Worm (Caenorhabditis elegans) whole organism, young adult: ENCODE data around the gene Y50D4A.1.

Experiments used
- B0261.1 ChIP-seq: sonication (generic microtip); optimal IDR thresholded peaks from 2 replicates; lab custom pipeline; 2016; ENCODE audit warnings: mild to moderate bottlenecking, missing genetic modification characterization, moderate library complexity, missing compliant biosample characterization
- F55B11.4 ChIP-seq: sonication (generic microtip); optimal IDR thresholded peaks from 2 replicates; lab custom pipeline; 2016; ENCODE audit warnings: missing compliant biosample characterization, missing genetic modification characterization, borderline replicate concordance; ENCODE audit not compliant: insufficient read depth
- F57C9.4 ChIP-seq: sonication (generic microtip); optimal IDR thresholded peaks from 2 replicates; lab custom pipeline; 2017; ENCODE audit warnings: mild to moderate bottlenecking, missing genetic modification characterization, missing compliant biosample characterization
- Y79H2A.3 ChIP-seq: fragments of 200-800 bp; sonication (Bioruptor generic); conservative IDR thresholded peaks from 2 replicates; pipeline ENCODE4 v1.3.6; 2022; ENCODE audit warnings: missing genetic modification reagents, missing genetic modification characterization, missing compliant biosample characterization
- Y95B8A.8 ChIP-seq: fragments of 200-800 bp; sonication (Bioruptor generic); IDR thresholded peaks from 2 replicates; pipeline ENCODE4 v1.3.6; 2022; ENCODE audit warnings: missing genetic modification reagents, missing genetic modification characterization, missing compliant biosample characterization
- ama-1 ChIP-seq, 3 experiments: fragments of 150-350 bp in 1 of 3; sonication (generic microtip) in 2 of 3; optimal IDR thresholded peaks; 2 replicates each; lab custom pipeline; 2014 to 2018; ENCODE audit warnings: missing biosample characterization in 2 of 3, missing genetic modification characterization in 2 of 3, missing genetic modification reagents in 2 of 3
- attf-6 ChIP-seq: fragments of 200-800 bp; sonication (Bioruptor generic); IDR thresholded peaks from 2 replicates; pipeline ENCODE4 v1.3.6; 2022; ENCODE audit warnings: missing genetic modification reagents, missing genetic modification characterization, missing compliant biosample characterization
- bed-2 ChIP-seq: fragments of 200-800 bp; sonication (Bioruptor generic); IDR thresholded peaks from 2 replicates; pipeline ENCODE4 v1.3.6; 2022; ENCODE audit warnings: missing genetic modification reagents, missing genetic modification characterization, missing compliant biosample characterization
- ceh-27 ChIP-seq: fragments of 200-800 bp; sonication (Bioruptor generic); optimal IDR thresholded peaks from 2 replicates; lab custom pipeline; 2018; ENCODE audit warnings: mild to moderate bottlenecking, missing genetic modification characterization, moderate library complexity, missing compliant biosample characterization
- ceh-58 ChIP-seq: fragments of 200-800 bp; sonication (Bioruptor generic); IDR thresholded peaks from 2 replicates; pipeline ENCODE4 v1.3.6; 2022; ENCODE audit warnings: missing genetic modification characterization, missing compliant biosample characterization
- dpl-1 ChIP-seq: fragments of 150-350 bp; optimal IDR thresholded peaks from 2 replicates; lab custom pipeline; 2014; ENCODE audit warnings: missing biosample characterization, missing genetic modification reagents, missing genetic modification characterization
- egrh-3 ChIP-seq: fragments of 200-800 bp; sonication (Bioruptor generic); IDR thresholded peaks from 2 replicates; pipeline ENCODE4 v1.3.6; 2022; ENCODE audit warnings: missing genetic modification reagents, missing genetic modification characterization, missing compliant biosample characterization
- him-1 ChIP-seq: sonication (generic microtip); optimal IDR thresholded peaks from 2 replicates; lab custom pipeline; 2016; ENCODE audit warnings: missing genotype, missing genetic modification reagents, missing genetic modification characterization, missing compliant biosample characterization
- hlh-12 ChIP-seq: sonication (generic microtip); optimal IDR thresholded peaks from 2 replicates; lab custom pipeline; 2016; ENCODE audit warnings: missing genetic modification characterization, missing compliant biosample characterization
- hlh-26 ChIP-seq: fragments of 200-800 bp; sonication (Bioruptor generic); conservative IDR thresholded peaks from 2 replicates; pipeline ENCODE4 v1.3.6; 2022; ENCODE audit warnings: missing genetic modification reagents, missing genetic modification characterization, missing compliant biosample characterization
- hrde-1 ChIP-seq: sonication (generic microtip); optimal IDR thresholded peaks from 2 replicates; lab custom pipeline; 2016; ENCODE audit warnings: missing genetic modification characterization, mild to moderate bottlenecking, missing compliant biosample characterization, moderate library complexity, missing genotype, missing genetic modification reagents, borderline replicate concordance
- let-526 ChIP-seq: fragments of 200-800 bp; sonication (Bioruptor generic); IDR thresholded peaks from 2 replicates; pipeline ENCODE4 v1.3.6; 2022; ENCODE audit warnings: missing genetic modification reagents, missing genetic modification characterization, missing compliant biosample characterization
- lin-26 ChIP-seq: fragments of 200-800 bp; sonication (Bioruptor generic); IDR thresholded peaks from 2 replicates; pipeline ENCODE4 v1.3.6; 2022; ENCODE audit warnings: missing genetic modification reagents, missing genetic modification characterization, missing compliant biosample characterization
- lin-54 ChIP-seq: fragments of 200-800 bp; sonication (Bioruptor generic); optimal IDR thresholded peaks from 2 replicates; lab custom pipeline; 2018; ENCODE audit warnings: mild to moderate bottlenecking, missing genetic modification characterization, missing compliant biosample characterization
- lsl-1 ChIP-seq: fragments of 200-800 bp; sonication (Bioruptor generic); optimal IDR thresholded peaks from 2 replicates; lab custom pipeline; 2018; ENCODE audit warnings: mild to moderate bottlenecking, missing genetic modification characterization, moderate library complexity, missing compliant biosample characterization
- madf-10 ChIP-seq: sonication (generic microtip); optimal IDR thresholded peaks from 2 replicates; lab custom pipeline; 2016; ENCODE audit warnings: mild to moderate bottlenecking, missing genetic modification characterization, missing compliant biosample characterization
- madf-6 ChIP-seq: fragments of 200-800 bp; sonication (Bioruptor generic); IDR thresholded peaks from 2 replicates; pipeline ENCODE4 v1.3.6; 2022; ENCODE audit warnings: missing genetic modification reagents, missing genetic modification characterization, missing compliant biosample characterization
- mcd-1 ChIP-seq: fragments of 200-800 bp; sonication (Bioruptor generic); IDR thresholded peaks from 2 replicates; pipeline ENCODE4 v1.3.6; 2022; ENCODE audit warnings: missing genetic modification reagents, missing genetic modification characterization, missing compliant biosample characterization
- mel-28 ChIP-seq: sonication (generic microtip); optimal IDR thresholded peaks from 2 replicates; lab custom pipeline; 2016; ENCODE audit warnings: borderline replicate concordance, mild to moderate bottlenecking, missing genetic modification characterization, missing compliant biosample characterization
- mxl-1 ChIP-seq: sonication (generic microtip); optimal IDR thresholded peaks from 2 replicates; lab custom pipeline; 2016; ENCODE audit warnings: missing genetic modification characterization, missing compliant biosample characterization
- nhr-90 ChIP-seq: sonication (generic microtip); optimal IDR thresholded peaks from 2 replicates; lab custom pipeline; 2016; ENCODE audit warnings: missing genotype, mild to moderate bottlenecking, missing genetic modification characterization, missing compliant biosample characterization
- pbrm-1 ChIP-seq: fragments of 200-800 bp; sonication (Bioruptor generic); IDR thresholded peaks from 2 replicates; pipeline ENCODE4 v1.3.6; 2022; ENCODE audit warnings: missing genetic modification reagents, missing genetic modification characterization, missing compliant biosample characterization
- pha-4 ChIP-seq: fragments of 150-350 bp; sonication (generic microtip); optimal IDR thresholded peaks from 2 replicates; lab custom pipeline; 2014; ENCODE audit warnings: missing biosample characterization, missing genetic modification reagents, missing genetic modification characterization
- rcor-1 ChIP-seq: fragments of 200-800 bp; sonication (Bioruptor generic); IDR thresholded peaks from 2 replicates; pipeline ENCODE4 v1.3.6; 2022; ENCODE audit warnings: missing genetic modification reagents, missing genetic modification characterization, missing compliant biosample characterization
- repo-1 ChIP-seq: sonication (generic microtip); optimal IDR thresholded peaks from 2 replicates; lab custom pipeline; 2017; ENCODE audit warnings: mild to moderate bottlenecking, missing genetic modification characterization, missing compliant biosample characterization
- sdz-38 ChIP-seq: sonication (generic microtip); optimal IDR thresholded peaks from 2 replicates; lab custom pipeline; 2016; ENCODE audit warnings: missing genotype, missing genetic modification characterization, missing compliant biosample characterization
- sea-2 ChIP-seq: fragments of 200-800 bp; sonication (Bioruptor generic); IDR thresholded peaks from 2 replicates; pipeline ENCODE4 v1.3.6; 2022; ENCODE audit warnings: missing genetic modification characterization, missing compliant biosample characterization
- snpc-3.4 ChIP-seq: sonication (generic microtip); optimal IDR thresholded peaks from 2 replicates; lab custom pipeline; 2017; ENCODE audit warnings: missing genetic modification characterization, mild to moderate bottlenecking, missing compliant biosample characterization, antibody characterized with exemption, moderate library complexity, missing genotype, missing genetic modification reagents
- unc-62 ChIP-seq: fragments of 150-350 bp; optimal IDR thresholded peaks from 2 replicates; lab custom pipeline; 2014; ENCODE audit warnings: missing biosample characterization, missing genetic modification reagents, missing genetic modification characterization
- zfh-2 ChIP-seq: fragments of 200-800 bp; sonication (Bioruptor generic); conservative IDR thresholded peaks from 2 replicates; pipeline ENCODE4 v1.3.6; 2022; ENCODE audit warnings: missing genetic modification reagents, missing genetic modification characterization, missing compliant biosample characterization
- ztf-18 ChIP-seq: sonication (generic microtip); optimal IDR thresholded peaks from 2 replicates; lab custom pipeline; 2016; ENCODE audit warnings: missing genotype, mild to moderate bottlenecking, missing genetic modification characterization, missing compliant biosample characterization

The Y50D4A.1 gene

DNA sequence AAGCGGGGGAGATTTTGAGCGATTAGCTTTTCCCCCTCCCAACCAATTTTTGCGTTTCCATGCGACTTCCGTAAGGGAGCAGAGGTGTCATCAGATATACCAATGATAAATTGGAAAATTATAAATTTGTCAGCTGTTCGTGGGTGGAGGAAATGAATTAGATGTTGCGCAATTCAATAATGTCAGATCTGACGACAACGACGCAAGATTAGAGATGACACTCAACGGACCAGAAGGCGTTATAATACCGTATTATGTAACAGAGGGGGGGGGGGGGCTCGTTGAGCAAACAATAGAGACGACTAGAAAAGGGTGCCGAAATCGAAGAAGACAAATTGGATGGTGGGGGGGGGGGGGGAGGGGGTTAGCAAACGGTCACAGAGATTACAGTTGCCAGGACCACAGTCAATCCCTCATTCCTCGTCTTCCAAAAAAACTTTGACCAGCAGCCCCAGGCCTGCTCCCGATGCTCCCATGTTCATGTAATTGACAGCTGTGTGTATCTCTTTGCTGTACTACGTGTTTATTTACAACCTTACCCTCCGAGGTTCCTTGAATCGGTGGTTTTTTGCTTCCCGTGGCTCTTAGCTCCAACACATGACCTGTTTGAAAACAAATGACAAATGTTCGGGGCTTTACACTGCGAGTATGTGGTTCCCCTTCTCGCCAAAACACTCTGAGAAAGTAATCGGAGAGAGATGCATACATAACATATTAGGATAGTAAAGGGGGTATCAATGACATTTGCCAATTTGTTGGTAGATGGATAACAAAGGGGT, 21.4 kb downstream of the Y50D4A.1 start:
- TF ChIP-seq pha-4 (tag; lab: Kevin White, UChicago) (no peak), zfh-2 (peak; percentile 57; the same call in 1 of the 2 replicates), ceh-27 (GFP tag; lab: Kevin White, UChicago) (no peak), him-1 (tag; lab: Kevin White, UChicago) (no peak)

DNA sequence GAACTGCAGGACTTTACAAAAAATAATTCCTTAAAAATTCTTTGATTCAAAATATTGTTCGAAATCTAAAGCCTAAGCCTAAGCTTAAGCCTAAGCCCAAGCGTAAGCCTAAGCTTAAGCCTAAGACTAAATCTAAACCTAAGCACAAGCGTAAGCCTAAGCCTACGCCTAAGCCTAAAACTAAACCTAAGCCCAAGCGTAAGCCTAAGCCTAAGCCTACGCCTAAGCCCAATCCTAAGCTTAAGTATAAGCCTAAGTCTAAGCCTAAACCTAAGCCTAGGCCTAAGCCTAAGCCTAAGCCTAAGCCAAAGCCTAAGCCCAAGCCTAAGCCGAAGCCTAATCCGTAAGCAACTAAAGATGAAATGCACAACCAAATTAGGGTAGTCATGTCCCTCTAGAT, 22.9 kb downstream of the Y50D4A.1 start:
- TF ChIP-seq rcor-1 (GFP tag; lab: Robert Waterston, UW) (peak; percentile 22; the same call in 1 of the 2 replicates), mel-28 (tag; lab: Kevin White, UChicago) (no peak)

DNA sequence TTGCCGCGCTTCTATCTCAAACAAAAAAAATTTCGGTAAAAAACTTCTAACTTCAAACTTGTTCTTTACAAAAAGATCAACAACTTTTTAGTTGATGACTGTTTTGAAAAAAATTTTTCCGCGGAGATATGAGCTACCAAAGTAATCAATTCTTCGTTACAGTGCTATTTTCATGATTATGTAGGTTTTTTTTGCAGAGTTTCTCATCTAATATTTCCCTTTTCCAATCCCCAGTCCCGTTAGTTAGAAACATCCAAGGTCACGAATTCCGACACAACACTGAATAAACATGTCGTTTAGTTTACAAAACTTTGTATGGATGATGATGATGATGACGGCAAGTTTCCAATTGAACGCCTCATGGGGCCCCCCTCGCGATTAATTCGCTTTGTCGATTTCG, 24.9 kb downstream of the Y50D4A.1 start:
- TF ChIP-seq B0261.1 (tag; lab: Kevin White, UChicago): no peak
- TF ChIP-seq lin-26: no peak
- TF ChIP-seq sdz-38 (tag; lab: Kevin White, UChicago): no peak
- no peak for TF ChIP-seq sea-2 (GFP tag; lab: Robert Waterston, UW)
- no peak for TF ChIP-seq madf-6 (GFP tag; lab: Robert Waterston, UW)
- TF ChIP-seq madf-10 (tag; lab: Kevin White, UChicago): no peak
- TF ChIP-seq let-526: no peak
- no peak for TF ChIP-seq bed-2
- no peak for TF ChIP-seq dpl-1 (GFP tag; lab: Kevin White, UChicago)
- no peak for TF ChIP-seq nhr-90 (tag; lab: Kevin White, UChicago)
- TF ChIP-seq F57C9.4 (tag; lab: Kevin White, UChicago): no peak
- no peak for TF ChIP-seq attf-6 (GFP tag; lab: Robert Waterston, UW)
- TF ChIP-seq hlh-12: no peak
- TF ChIP-seq Y79H2A.3 (GFP tag; lab: Robert Waterston, UW): no peak
- TF ChIP-seq mxl-1 (tag; lab: Kevin White, UChicago): no peak
- no peak for TF ChIP-seq hlh-26 (GFP tag; lab: Robert Waterston, UW)
- TF ChIP-seq ceh-27 (GFP tag; lab: Kevin White, UChicago): no peak
- TF ChIP-seq hrde-1: no peak
- no peak for TF ChIP-seq ama-1 (optimal IDR thresholded peaks at IDR 0.05; lab: Kevin White, UChicago)
- TF ChIP-seq ama-1 (GFP tag; optimal IDR thresholded peaks at IDR 0.05; lab: Kevin White, UChicago): no peak
- TF ChIP-seq F55B11.4 (tag; lab: Kevin White, UChicago): no peak

DNA sequence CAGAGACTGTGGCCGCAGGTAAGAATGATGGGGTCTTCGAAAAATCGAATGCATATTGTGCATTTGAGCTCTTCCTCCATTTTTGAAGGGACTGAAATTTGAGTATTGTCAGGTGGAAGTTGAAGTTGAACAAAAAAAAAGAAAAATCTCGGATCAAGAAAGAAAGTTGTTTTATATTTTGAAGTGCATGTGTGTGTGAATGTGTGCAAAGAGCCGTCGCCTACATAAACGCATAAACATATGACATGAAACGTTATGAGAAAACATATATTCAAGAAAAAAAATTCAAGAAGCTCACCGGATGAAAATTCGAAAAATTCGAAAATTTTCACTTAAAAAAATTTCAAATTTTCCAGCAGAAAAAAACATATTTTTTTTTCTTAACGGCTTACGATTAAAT, 27.7 kb downstream of the Y50D4A.1 start, which contains the start of gene madd-2:
TSS of gene madd-2 (minus strand) at position 101 of the 400 bp plus-strand sequence.
- TF ChIP-seq unc-62 (GFP tag; lab: Kevin White, UChicago) (no peak), mel-28 (tag; lab: Kevin White, UChicago) (no peak), ceh-27 (GFP tag; lab: Kevin White, UChicago) (no peak), egrh-3 (GFP tag; lab: Robert Waterston, UW) (no peak), ztf-18 (tag; lab: Kevin White, UChicago) (no peak), lin-54 (GFP tag; lab: Kevin White, UChicago) (no peak), Y95B8A.8 (no peak), snpc-3.4 (tag; lab: Kevin White, UChicago) (no peak), mcd-1 (no peak), lsl-1 (GFP tag; lab: Kevin White, UChicago) (no peak), mxl-1 (tag; lab: Kevin White, UChicago) (no peak), pbrm-1 (GFP tag; lab: Robert Waterston, UW) (no peak), repo-1 (no peak), ceh-58 (no peak), dpl-1 (GFP tag; lab: Kevin White, UChicago) (no peak)
